Worm (Caenorhabditis elegans) whole organism, early embryonic: Measurements from ENCODE around the gene C53A5.16.

Experiments
- B0310.2 ChIP-seq: sonication (generic microtip); optimal IDR thresholded peaks from 2 replicates; lab custom pipeline; 2016; ENCODE audit warnings: mild to moderate bottlenecking, missing genetic modification characterization, missing compliant biosample characterization
- F13C5.2 ChIP-seq: sonication (generic microtip); optimal IDR thresholded peaks from 2 replicates; lab custom pipeline; 2017; ENCODE audit warnings: mild to moderate bottlenecking, missing genetic modification characterization, inconsistent platforms, missing compliant biosample characterization
- aly-1 ChIP-seq: sonication (generic microtip); optimal IDR thresholded peaks from 2 replicates; lab custom pipeline; 2016; ENCODE audit warnings: missing genetic modification characterization, missing compliant biosample characterization
- ama-1 ChIP-seq: fragments of 150-350 bp; optimal IDR thresholded peaks from 2 replicates; lab custom pipeline; 2014
- ceh-13 ChIP-seq: fragments of 200-800 bp; sonication (Bioruptor generic); optimal IDR thresholded peaks from 2 replicates; lab custom pipeline; 2018; ENCODE audit warnings: mild to moderate bottlenecking, missing genetic modification characterization, missing compliant biosample characterization
- flt-1 ChIP-seq: fragments of 200-800 bp; sonication (Bioruptor generic); IDR thresholded peaks from 2 replicates; pipeline ENCODE4 v1.3.6; 2022; ENCODE audit warnings: missing genetic modification characterization, missing compliant biosample characterization
- hmg-4 ChIP-seq: fragments of 200-800 bp; sonication (Bioruptor generic); optimal IDR thresholded peaks from 2 replicates; lab custom pipeline; 2018; ENCODE audit warnings: mild to moderate bottlenecking, missing genetic modification characterization, missing compliant biosample characterization
- scrt-1 ChIP-seq: fragments of 200-800 bp; sonication (Bioruptor generic); IDR thresholded peaks from 2 replicates; pipeline ENCODE4 v1.3.6; 2022; ENCODE audit warnings: missing genetic modification characterization, missing compliant biosample characterization
- tbx-37 ChIP-seq: fragments of 200-800 bp; sonication (Bioruptor generic); conservative IDR thresholded peaks from 2 replicates; pipeline ENCODE4 v1.3.6; 2022; ENCODE audit warnings: missing genetic modification reagents, missing genetic modification characterization, missing compliant biosample characterization

- TF ChIP-seq scrt-1 (GFP tag; lab: Robert Waterston, UW) (no peak), ama-1 (lab: Kevin White, UChicago) (no peak), ceh-13 (GFP tag; lab: Kevin White, UChicago) (no peak), F13C5.2 (tag; lab: Kevin White, UChicago) (no peak), aly-1 (tag; lab: Kevin White, UChicago) (no peak), B0310.2 (tag; lab: Kevin White, UChicago) (no peak), tbx-37 (GFP tag; lab: Robert Waterston, UW) (no peak), hmg-4 (GFP tag; lab: Kevin White, UChicago) (no peak), flt-1 (GFP tag; lab: Robert Waterston, UW) (no peak)
These were observed 13.9 kb downstream of the C53A5.16 start for ce11 chrV:14508556-14508955.
